Fruit fly (Drosophila melanogaster) whole organism, adult: Measurements from ENCODE around the gene CG31777.

Experiments
- CG11617 ChIP-seq: fragments of 200-800 bp; sonication (Bioruptor generic); optimal IDR thresholded peaks from 2 replicates; lab custom pipeline; 2017; ENCODE audit warnings: mild to moderate bottlenecking, missing biosample characterization, missing genetic modification reagents, missing genetic modification characterization
- CG12768 ChIP-seq: fragments of 200-800 bp; sonication (Bioruptor generic); optimal IDR thresholded peaks from 2 replicates; lab custom pipeline; 2017; ENCODE audit warnings: missing biosample characterization, missing genetic modification characterization, mild to moderate bottlenecking, moderate library complexity, missing genetic modification reagents
- CG1620 ChIP-seq: fragments of 200-800 bp; sonication (Bioruptor generic); optimal IDR thresholded peaks from 2 replicates; lab custom pipeline; 2016; ENCODE audit warnings: missing biosample characterization, missing genetic modification characterization
- CG7045 ChIP-seq: fragments of 200-800 bp; sonication (Bioruptor generic); optimal IDR thresholded peaks from 2 replicates; lab custom pipeline; 2017; ENCODE audit warnings: missing biosample characterization, mild to moderate bottlenecking, missing genetic modification characterization
- CG7101 ChIP-seq: fragments of 200-800 bp; sonication (Bioruptor generic); optimal IDR thresholded peaks from 2 replicates; lab custom pipeline; 2018; ENCODE audit warnings: missing biosample characterization, mild to moderate bottlenecking, missing genetic modification characterization, moderate library complexity
- Clk ChIP-seq: fragments of 200-800 bp; sonication (Bioruptor generic); optimal IDR thresholded peaks from 2 replicates; lab custom pipeline; 2017; ENCODE audit warnings: missing biosample characterization, missing genetic modification characterization
- Hr96 ChIP-seq: fragments of 200-800 bp; sonication (Bioruptor generic); optimal IDR thresholded peaks from 2 replicates; lab custom pipeline; 2016; ENCODE audit warnings: missing biosample characterization, missing genetic modification characterization
- Mnt ChIP-seq: fragments of 200-800 bp; sonication (Bioruptor generic); optimal IDR thresholded peaks from 2 replicates; lab custom pipeline; 2016; ENCODE audit warnings: missing biosample characterization, mild to moderate bottlenecking, missing genetic modification characterization
- cic ChIP-seq: fragments of 200-800 bp; sonication (Bioruptor generic); optimal IDR thresholded peaks from 2 replicates; lab custom pipeline; 2017; ENCODE audit warnings: missing biosample characterization, mild to moderate bottlenecking, missing genetic modification characterization, moderate library complexity
- tj ChIP-seq: fragments of 200-800 bp; sonication (Bioruptor generic); optimal IDR thresholded peaks from 3 replicates; lab custom pipeline; 2017; ENCODE audit warnings: missing biosample characterization, mild to moderate bottlenecking, missing genetic modification characterization, moderate library complexity

DNA sequence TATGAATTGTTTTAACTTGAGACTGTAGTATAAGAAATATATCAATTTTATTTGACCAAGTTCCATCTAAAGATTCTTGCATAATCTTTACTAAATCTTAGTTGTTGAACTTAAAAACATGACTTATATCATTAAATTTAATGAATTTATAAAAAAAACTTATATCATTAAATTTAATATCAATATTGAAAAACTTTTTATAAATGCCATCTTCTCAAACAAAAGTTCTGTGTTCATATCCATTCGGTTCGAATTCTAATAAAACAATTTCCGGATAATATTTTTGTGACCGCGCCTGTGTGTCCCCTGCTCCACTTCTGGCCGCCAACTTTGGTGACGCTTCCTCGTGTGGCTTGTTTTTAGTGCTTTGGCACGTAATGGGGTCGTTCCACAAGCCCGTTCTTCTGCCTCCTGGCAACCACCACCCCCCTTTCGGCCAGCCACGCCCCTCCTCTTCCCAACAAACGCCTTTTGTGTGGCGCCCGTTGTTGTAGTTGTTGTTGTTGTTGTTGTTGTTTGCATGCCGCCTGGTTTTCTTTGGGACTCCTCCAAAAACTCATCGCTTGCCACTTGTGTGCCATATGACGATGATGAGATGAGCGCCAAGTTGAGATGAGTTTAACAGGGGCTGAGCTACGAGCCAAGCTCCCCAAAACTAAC, 30.3 kb upstream of the CG31777 start:
- TF ChIP-seq CG1620 (GFP tag; lab: Kevin White, UChicago) (no peak), tj (GFP tag; lab: Kevin White, UChicago) (no peak), cic (no peak), CG11617 (GFP tag; lab: Kevin White, UChicago) (no peak), Hr96 (GFP tag; lab: Kevin White, UChicago) (no peak), CG12768 (GFP tag; lab: Kevin White, UChicago) (no peak), Mnt (GFP tag; lab: Kevin White, UChicago) (no peak), CG7101 (tag; lab: Kevin White, UChicago) (no peak), Clk (no peak), CG7045 (GFP tag; lab: Kevin White, UChicago) (no peak)
